Worm (Caenorhabditis elegans) whole organism, young adult: ENCODE results near the gene sir-2.3.

Experiments used
- ekl-4 ChIP-seq: fragments of 200-800 bp; sonication (Bioruptor generic); IDR thresholded peaks from 2 replicates; pipeline ENCODE4 v1.3.6; 2022; ENCODE audit warnings: missing genetic modification reagents, missing genetic modification characterization, missing compliant biosample characterization
- nhr-179 ChIP-seq: sonication (generic microtip); optimal IDR thresholded peaks from 2 replicates; lab custom pipeline; 2016; ENCODE audit warnings: mild to moderate bottlenecking, missing genetic modification characterization, missing compliant biosample characterization
- tbx-9 ChIP-seq: sonication (generic microtip); optimal IDR thresholded peaks from 2 replicates; lab custom pipeline; 2016; ENCODE audit warnings: borderline replicate concordance, missing genetic modification characterization, inconsistent platforms, missing compliant biosample characterization
- tlf-1 ChIP-seq: fragments of 200-800 bp; sonication (Bioruptor generic); optimal IDR thresholded peaks from 2 replicates; lab custom pipeline; 2018; ENCODE audit warnings: mild to moderate bottlenecking, missing genetic modification characterization, missing compliant biosample characterization

ce11 chrX:13352164-13352563 lies 20.7 kb downstream of the sir-2.3 start:
- no peak for TF ChIP-seq tlf-1
- TF ChIP-seq tbx-9 (tag; lab: Kevin White, UChicago): no peak
- TF ChIP-seq nhr-179 (tag; lab: Kevin White, UChicago): no peak
- TF ChIP-seq ekl-4 (GFP tag; lab: Robert Waterston, UW): no peak
